Worm (Caenorhabditis elegans) whole organism, midembryonic: ENCODE measurements around the gene E02C12.10.
"Not testable (repeated sequence)": the region's sequence is repeated elsewhere in the genome, so short reads cannot be mapped to it uniquely, and the experiment has no call there.

Source experiments
- T22C8.4 ChIP-seq: fragments of 200-800 bp; sonication (Bioruptor generic); IDR thresholded peaks from 2 replicates; pipeline ENCODE4 v1.3.6; 2022; ENCODE audit warnings: missing genetic modification characterization, missing compliant biosample characterization
- cog-1 ChIP-seq: sonication (generic microtip); optimal IDR thresholded peaks from 2 replicates; lab custom pipeline; 2016; ENCODE audit warnings: missing genetic modification characterization, missing compliant biosample characterization
- flt-1 ChIP-seq: fragments of 200-800 bp; sonication (Bioruptor generic); IDR thresholded peaks from 2 replicates; pipeline ENCODE4 v1.3.6; 2022; ENCODE audit warnings: missing genetic modification characterization, missing compliant biosample characterization
- klf-2 ChIP-seq: fragments of 200-800 bp; sonication (Bioruptor generic); conservative IDR thresholded peaks from 2 replicates; pipeline ENCODE4 v1.3.6; 2022; ENCODE audit warnings: missing genetic modification reagents, missing genetic modification characterization, missing compliant biosample characterization
- med-1 ChIP-seq: sonication (generic microtip); optimal IDR thresholded peaks from 2 replicates; lab custom pipeline; 2017; ENCODE audit warnings: missing genetic modification characterization, mild to moderate bottlenecking, missing compliant biosample characterization, antibody characterized with exemption, missing genetic modification reagents; ENCODE audit not compliant: insufficient read depth
- ref-1 ChIP-seq: fragments of 200-800 bp; sonication (Bioruptor generic); conservative IDR thresholded peaks from 2 replicates; pipeline ENCODE4 v1.3.6; 2022; ENCODE audit warnings: missing genetic modification reagents, missing genetic modification characterization, missing compliant biosample characterization
- tab-1 ChIP-seq: fragments of 200-800 bp; sonication (Bioruptor generic); IDR thresholded peaks from 2 replicates; pipeline ENCODE4 v1.3.6; 2022; ENCODE audit warnings: missing genetic modification characterization, missing compliant biosample characterization
- ztf-23 ChIP-seq: fragments of 200-800 bp; sonication (Bioruptor generic); IDR thresholded peaks from 2 replicates; pipeline ENCODE4 v1.3.6; 2022; ENCODE audit warnings: missing genetic modification reagents, missing genetic modification characterization, missing compliant biosample characterization
- ztf-29 ChIP-seq: fragments of 200-800 bp; sonication (Bioruptor generic); IDR thresholded peaks from 2 replicates; pipeline ENCODE4 v1.3.6; 2022; ENCODE audit warnings: missing genetic modification reagents, missing genetic modification characterization, missing compliant biosample characterization

DNA sequence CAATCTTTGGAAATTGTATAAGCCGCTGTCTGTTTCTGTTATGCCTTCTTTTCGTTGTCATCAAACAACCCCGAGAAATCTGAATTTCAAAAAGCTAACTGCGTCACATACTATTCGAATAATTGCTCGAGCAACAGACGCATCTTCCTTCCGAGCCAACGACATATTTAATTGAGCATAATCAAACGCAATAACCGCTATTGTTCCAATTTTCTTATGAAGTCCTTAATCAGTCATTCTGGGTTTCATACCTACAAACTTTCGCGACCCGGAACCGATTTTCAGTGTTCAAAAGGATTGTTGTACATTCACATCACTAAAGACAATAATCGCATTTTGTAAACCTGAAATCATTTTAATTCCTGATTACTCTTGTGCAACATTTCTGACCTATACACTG, 36.4 kb downstream of the E02C12.10 start:
- TF ChIP-seq cog-1 (tag; lab: Kevin White, UChicago); ztf-29; med-1 (GFP tag; lab: Kevin White, UChicago); tab-1 (GFP tag; lab: Robert Waterston, UW); ref-1; T22C8.4 (GFP tag; lab: Robert Waterston, UW): not testable (repeated sequence)
- TF ChIP-seq flt-1 (peak; percentile 62; the same call in 1 of the 2 replicates), ztf-23 (peak; percentile 49), klf-2 (0 out of 2 replicates have a peak, but pooled peaks have one; percentile 50)
